Fruit fly (Drosophila melanogaster): ENCODE data around the gene CG16812.
"Not testable (repeated sequence)": the region's sequence is repeated elsewhere in the genome, so short reads cannot be mapped to it uniquely, and the experiment has no call there.

CG16812 gene

dm6 chr2L:13203437-13204137 lies 18.8 kb upstream of the CG16812 start, which contains the start of gene Pect:
Pect (plus strand) TSS chr2L:13203762.
- TF ChIP-seq CG4496 (GFP tag; IDR thresholded peaks at IDR 0.05) (no peak), D1 (tag; optimal IDR thresholded peaks at IDR 0.05) (no peak), CG9948 (tag; optimal IDR thresholded peaks at IDR 0.05) (no peak), CG15710 (tag; optimal IDR thresholded peaks at IDR 0.05) (peak; percentile 28), Pif1B (GFP tag; optimal IDR thresholded peaks at IDR 0.05) (no peak), CG13204 (GFP tag; optimal IDR thresholded peaks at IDR 0.05) (no peak), CG12605 (GFP tag; IDR thresholded peaks at IDR 0.05) (peak; percentile 62), gl (tag; optimal IDR thresholded peaks at IDR 0.05) (peak; percentile 7), CG14655 (GFP tag; optimal IDR thresholded peaks at IDR 0.05) (no peak), EcR (GFP tag; optimal IDR thresholded peaks at IDR 0.05) (peak; percentile 52), fd96Ca (GFP tag; IDR thresholded peaks at IDR 0.05) (peak; percentile 38; the same call in 1 of the 3 replicates), Ets98B (GFP tag; IDR thresholded peaks at IDR 0.05) (peak; percentile 54; the same call in 1 of the 2 replicates), CG17806 (tag; optimal IDR thresholded peaks at IDR 0.05) (no peak)

DNA sequence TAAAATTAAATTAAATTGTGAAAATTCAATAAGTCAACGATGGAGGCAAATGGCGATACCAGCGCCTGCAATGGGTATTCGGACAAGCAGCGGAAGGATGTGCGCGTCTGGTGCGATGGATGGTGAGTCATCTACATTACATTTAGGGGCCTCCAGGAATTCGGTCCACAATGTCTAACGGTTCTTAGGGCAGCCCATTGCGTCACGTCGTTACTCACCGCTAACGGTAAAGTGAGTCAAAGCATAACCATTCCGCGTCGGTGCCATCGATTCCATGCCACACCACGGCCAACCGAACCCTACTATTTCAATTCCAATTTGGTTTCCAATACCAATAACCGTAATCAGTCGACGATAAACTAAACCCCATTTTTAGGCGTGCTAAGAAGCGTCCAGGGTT lies 18.2 kb upstream of the CG16812 start:
- no peak for TF ChIP-seq CG34367 (tag; optimal IDR thresholded peaks at IDR 0.05)
- no peak for TF ChIP-seq Pif1B (GFP tag; optimal IDR thresholded peaks at IDR 0.05)
- no peak for TF ChIP-seq EcR (GFP tag; optimal IDR thresholded peaks at IDR 0.05)
- TF ChIP-seq CG32121 (GFP tag; IDR thresholded peaks at IDR 0.05), result no peak
- TF ChIP-seq D1 (tag; optimal IDR thresholded peaks at IDR 0.05), result no peak
- TF ChIP-seq CG8301 (tag; optimal IDR thresholded peaks at IDR 0.05), result no peak
- no peak for TF ChIP-seq Ets98B (GFP tag; IDR thresholded peaks at IDR 0.05)
- no peak for TF ChIP-seq Snoo (tag; optimal IDR thresholded peaks at IDR 0.05)
- no peak for TF ChIP-seq fd96Ca (GFP tag; IDR thresholded peaks at IDR 0.05)
- no peak for TF ChIP-seq CG10348 (GFP tag; IDR thresholded peaks at IDR 0.05)

dm6 chr2L:13205256-13205655 lies 17.1 kb upstream of the CG16812 start:
- TF ChIP-seq Pif1A (GFP tag; optimal IDR thresholded peaks at IDR 0.05) (no peak), CG15710 (tag; optimal IDR thresholded peaks at IDR 0.05) (no peak), EcR (GFP tag; optimal IDR thresholded peaks at IDR 0.05) (peak; percentile 49), CG8159 (tag; optimal IDR thresholded peaks at IDR 0.05) (no peak), CG10348 (GFP tag; IDR thresholded peaks at IDR 0.05) (no peak), Pif1B (GFP tag; optimal IDR thresholded peaks at IDR 0.05) (no peak), CG13204 (GFP tag; optimal IDR thresholded peaks at IDR 0.05) (peak; percentile 54), gl (tag; optimal IDR thresholded peaks at IDR 0.05) (peak; percentile 3), CG34367 (tag; optimal IDR thresholded peaks at IDR 0.05) (no peak), CG12605 (GFP tag; IDR thresholded peaks at IDR 0.05) (0 out of 2 replicates have a peak, but pooled peaks have one; percentile 10), fd96Ca (GFP tag; IDR thresholded peaks at IDR 0.05) (peak; percentile 44; the same call in 1 of the 3 replicates), CG17806 (tag; optimal IDR thresholded peaks at IDR 0.05) (no peak), CG4496 (GFP tag; IDR thresholded peaks at IDR 0.05) (no peak), Snoo (tag; optimal IDR thresholded peaks at IDR 0.05) (peak; percentile 48), CG14655 (GFP tag; optimal IDR thresholded peaks at IDR 0.05) (no peak), CG9948 (tag; optimal IDR thresholded peaks at IDR 0.05) (no peak), Ets98B (GFP tag; IDR thresholded peaks at IDR 0.05) (peak; percentile 9; the same call in 1 of the 2 replicates), CG32121 (GFP tag; IDR thresholded peaks at IDR 0.05) (peak; percentile 45; the same call in 1 of the 2 replicates), CG8301 (tag; optimal IDR thresholded peaks at IDR 0.05) (no peak)

- TF ChIP-seq CG34367 (tag; optimal IDR thresholded peaks at IDR 0.05) (no peak), EcR (GFP tag; optimal IDR thresholded peaks at IDR 0.05) (peak; percentile 92), Ets98B (GFP tag; IDR thresholded peaks at IDR 0.05) (peak; percentile 48), CG32121 (GFP tag; IDR thresholded peaks at IDR 0.05) (peak; percentile 36; the same call in 1 of the 2 replicates), CG14655 (GFP tag; optimal IDR thresholded peaks at IDR 0.05) (no peak), CG9948 (tag; optimal IDR thresholded peaks at IDR 0.05) (no peak), CG12605 (GFP tag; IDR thresholded peaks at IDR 0.05) (peak; percentile 62; the same call in 1 of the 2 replicates), CG17806 (tag; optimal IDR thresholded peaks at IDR 0.05) (no peak), CG13204 (GFP tag; optimal IDR thresholded peaks at IDR 0.05) (no peak)
Observed at dm6 chr2L:13206077-13206668, 16.2 kb upstream of the CG16812 start.

DNA sequence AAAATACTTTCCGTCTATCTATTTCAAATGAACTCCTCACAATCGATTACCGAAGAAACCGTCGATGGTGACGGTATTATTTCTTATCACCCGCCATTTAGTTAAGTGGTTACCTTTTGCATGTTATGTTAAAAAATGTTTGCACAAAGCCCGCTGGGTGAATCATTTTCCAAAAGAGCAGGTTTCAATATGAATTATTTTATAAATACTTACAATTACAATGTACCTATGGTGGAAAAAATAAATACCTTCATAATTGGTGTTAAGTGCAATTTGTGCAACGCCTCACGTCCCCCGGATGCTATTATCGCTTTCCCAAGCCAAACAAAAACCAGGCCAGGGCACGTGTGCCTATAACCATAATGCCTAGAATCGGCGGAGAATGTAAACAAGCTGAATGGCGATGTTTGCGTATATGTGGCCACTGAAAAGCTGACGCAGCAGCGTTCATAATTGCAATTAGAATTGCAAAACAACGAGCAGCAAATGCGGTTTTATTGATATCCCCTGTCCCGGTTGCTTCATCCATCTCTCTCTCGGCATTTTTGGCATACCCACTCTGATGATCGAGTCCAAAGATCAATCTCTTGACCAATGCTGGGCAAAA lies 15.4 kb upstream of the CG16812 start:
- TF ChIP-seq CG4496 (GFP tag; IDR thresholded peaks at IDR 0.05), result 0 out of 3 replicates have a peak, but pooled peaks have one; percentile 13
- TF ChIP-seq CG32121 (GFP tag; IDR thresholded peaks at IDR 0.05), result peak; percentile 17; the same call in 1 of the 2 replicates
- no peak for TF ChIP-seq Snoo (tag; optimal IDR thresholded peaks at IDR 0.05)
- TF ChIP-seq EcR (GFP tag; optimal IDR thresholded peaks at IDR 0.05), result no peak

DNA sequence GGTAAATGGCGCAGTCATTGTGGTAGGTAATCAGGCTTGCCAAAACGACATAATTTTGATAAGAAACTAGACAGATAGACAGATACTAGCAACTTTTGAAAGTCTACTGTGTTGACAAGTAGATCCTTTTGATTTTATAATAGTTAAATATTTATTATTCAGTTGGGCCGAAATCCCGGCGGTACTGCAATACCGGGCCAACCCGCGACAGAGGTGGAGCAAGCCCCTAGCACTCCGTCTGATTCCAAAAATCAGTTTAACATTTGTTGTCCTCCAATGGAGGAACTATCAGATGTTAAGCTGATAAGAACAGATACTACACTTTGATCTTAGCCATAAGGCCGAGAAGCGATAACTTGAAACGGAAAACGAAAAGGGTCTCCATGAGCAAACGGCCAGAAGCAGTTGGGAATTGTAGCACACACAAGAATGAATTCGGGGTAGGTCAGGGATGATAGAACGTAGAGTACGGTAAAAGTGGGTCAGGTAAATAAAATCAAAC lies 10.6 kb upstream of the CG16812 start, which contains the start of gene CG15482:
CG15482 (minus strand) TSS at position 51 of the 502 bp plus-strand sequence.
- not testable (repeated sequence) for TF ChIP-seq D1 (tag; optimal IDR thresholded peaks at IDR 0.05); CG12605 (GFP tag; IDR thresholded peaks at IDR 0.05); CG15710 (tag; optimal IDR thresholded peaks at IDR 0.05)
